Fruit fly (Drosophila melanogaster): ENCODE data around the gene atk.

DNA sequence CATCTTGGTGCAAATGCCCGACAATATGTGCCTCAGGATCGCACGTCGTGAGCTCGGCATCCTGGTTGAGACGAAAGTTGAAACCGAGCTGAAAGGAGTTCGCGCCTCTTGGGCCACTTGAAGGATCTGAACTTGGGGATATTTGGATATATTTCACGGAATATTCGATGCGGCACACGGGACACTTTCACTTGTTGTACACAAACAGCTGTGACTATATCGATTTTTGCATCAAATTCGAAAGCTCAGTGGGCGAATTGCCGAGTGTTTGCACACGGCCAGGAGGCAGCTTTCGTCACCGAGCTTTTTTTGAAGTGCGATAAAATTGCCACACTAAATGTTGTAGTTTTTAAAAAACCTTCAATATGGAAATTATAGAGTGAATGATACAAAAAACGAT is 54.3 kb downstream of the atk start, which contains the start of gene CG13248:
- TF ChIP-seq tj (GFP tag; optimal IDR thresholded peaks at IDR 0.05) (no peak), kay (GFP tag; ENCODE audit: borderline replicate concordance) (no peak), CG5204 (GFP tag; optimal IDR thresholded peaks at IDR 0.05) (no peak), cnc (optimal IDR thresholded peaks at IDR 0.05) (no peak), bab1 (GFP tag; optimal IDR thresholded peaks at IDR 0.05) (no peak), cic (GFP tag; optimal IDR thresholded peaks at IDR 0.05) (no peak), CG12768 (GFP tag; optimal IDR thresholded peaks at IDR 0.05) (no peak), CG33017 (tag; optimal IDR thresholded peaks at IDR 0.05) (no peak), CG7045 (GFP tag; optimal IDR thresholded peaks at IDR 0.05) (no peak)
